Fruit fly (Drosophila melanogaster) whole organism, adult: Measurements from ENCODE around the gene CG4822.

ENCODE experiments used
- CG12768 ChIP-seq: fragments of 200-800 bp; sonication (Bioruptor generic); optimal IDR thresholded peaks from 2 replicates; lab custom pipeline; 2017; ENCODE audit warnings: missing biosample characterization, missing genetic modification characterization, mild to moderate bottlenecking, moderate library complexity, missing genetic modification reagents
- CG1620 ChIP-seq: fragments of 200-800 bp; sonication (Bioruptor generic); optimal IDR thresholded peaks from 2 replicates; lab custom pipeline; 2016; ENCODE audit warnings: missing biosample characterization, missing genetic modification characterization
- CG33017 ChIP-seq: fragments of 200-800 bp; sonication (Bioruptor generic); optimal IDR thresholded peaks from 2 replicates; lab custom pipeline; 2018; ENCODE audit warnings: missing biosample characterization, mild to moderate bottlenecking, missing genetic modification characterization, moderate library complexity
- CG5204 ChIP-seq: fragments of 200-800 bp; sonication (Bioruptor generic); optimal IDR thresholded peaks from 2 replicates; lab custom pipeline; 2016; ENCODE audit warnings: missing biosample characterization, missing genetic modification characterization
- CG7045 ChIP-seq: fragments of 200-800 bp; sonication (Bioruptor generic); optimal IDR thresholded peaks from 2 replicates; lab custom pipeline; 2017; ENCODE audit warnings: missing biosample characterization, mild to moderate bottlenecking, missing genetic modification characterization
- Clk ChIP-seq: fragments of 200-800 bp; sonication (Bioruptor generic); optimal IDR thresholded peaks from 2 replicates; lab custom pipeline; 2017; ENCODE audit warnings: missing biosample characterization, missing genetic modification characterization
- Crg-1 ChIP-seq: fragments of 200-800 bp; sonication (Bioruptor generic); optimal IDR thresholded peaks from 2 replicates; lab custom pipeline; 2016; ENCODE audit warnings: missing biosample characterization, missing genetic modification characterization
- Hr96 ChIP-seq: fragments of 200-800 bp; sonication (Bioruptor generic); optimal IDR thresholded peaks from 2 replicates; lab custom pipeline; 2016; ENCODE audit warnings: missing biosample characterization, missing genetic modification characterization
- bab1 ChIP-seq: fragments of 200-800 bp; sonication (Bioruptor generic); optimal IDR thresholded peaks from 3 replicates; lab custom pipeline; 2019; ENCODE audit warnings: missing biosample characterization, mild to moderate bottlenecking, missing genetic modification characterization, moderate library complexity
- cic ChIP-seq: fragments of 200-800 bp; sonication (Bioruptor generic); optimal IDR thresholded peaks from 2 replicates; lab custom pipeline; 2017; ENCODE audit warnings: missing biosample characterization, mild to moderate bottlenecking, missing genetic modification characterization, moderate library complexity
- kay ChIP-seq: fragments of 200-800 bp; sonication (Bioruptor generic); peaks from one replicate; lab custom pipeline; 2016; ENCODE audit warnings: missing biosample characterization, missing genetic modification characterization, borderline replicate concordance
- tj ChIP-seq: fragments of 200-800 bp; sonication (Bioruptor generic); optimal IDR thresholded peaks from 3 replicates; lab custom pipeline; 2017; ENCODE audit warnings: missing biosample characterization, mild to moderate bottlenecking, missing genetic modification characterization, moderate library complexity
- toe ChIP-seq: fragments of 200-800 bp; sonication (Bioruptor generic); optimal IDR thresholded peaks from 2 replicates; lab custom pipeline; 2016; ENCODE audit warnings: missing biosample characterization, missing genetic modification characterization

DNA sequence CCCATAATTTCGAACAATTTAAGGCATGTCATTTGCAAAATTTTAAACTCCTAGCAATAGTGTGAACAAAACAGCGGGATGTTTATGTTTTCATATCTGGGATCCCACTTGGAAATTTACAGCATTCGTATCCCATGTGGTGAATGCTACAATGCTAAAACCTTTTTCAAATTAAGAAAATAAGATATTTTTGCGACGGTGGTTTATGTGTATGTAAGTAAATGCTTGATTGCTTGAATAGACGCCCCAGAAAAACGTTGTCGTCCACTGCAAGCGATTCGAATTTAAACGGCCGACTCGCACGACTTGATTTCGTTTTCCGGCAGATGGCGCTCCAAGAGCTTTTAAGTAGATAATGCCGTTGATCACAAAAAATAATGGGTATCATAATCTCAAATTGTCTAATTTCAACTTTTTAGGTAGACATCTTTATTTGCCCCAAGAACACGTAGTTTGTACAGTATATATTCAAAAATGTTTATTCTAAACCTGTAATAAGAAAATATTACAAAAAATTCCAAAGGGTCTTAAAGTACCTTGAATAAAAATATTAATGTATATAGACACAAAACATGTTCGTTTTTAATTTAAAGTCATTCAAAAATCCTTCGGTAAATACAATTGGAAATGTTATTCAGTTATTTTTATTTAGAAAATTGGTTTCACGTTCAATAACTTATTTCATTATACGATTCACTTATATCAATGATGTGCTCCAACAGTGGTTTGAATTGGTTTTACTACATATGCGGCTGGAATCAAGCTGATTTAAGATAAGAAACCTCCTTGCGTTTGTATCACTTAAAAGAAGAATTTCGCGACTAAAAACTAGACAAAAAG, 833 bp upstream of the CG4822 start:
- TF ChIP-seq toe (GFP tag; lab: Kevin White, UChicago) (no peak), CG7045 (no peak), CG12768 (GFP tag; lab: Kevin White, UChicago) (no peak), Crg-1 (GFP tag; lab: Kevin White, UChicago) (no peak), cic (GFP tag; lab: Kevin White, UChicago) (no peak), tj (GFP tag; lab: Kevin White, UChicago) (no peak), kay (GFP tag; lab: Kevin White, UChicago) (peak; percentile 92), CG1620 (GFP tag; lab: Kevin White, UChicago) (no peak), bab1 (no peak), Clk (GFP tag; lab: Kevin White, UChicago) (no peak), CG33017 (tag; lab: Kevin White, UChicago) (no peak), CG5204 (GFP tag; lab: Kevin White, UChicago) (no peak), Hr96 (no peak)
